Fruit fly (Drosophila melanogaster): ENCODE measurements around the gene CG3473.

Gene CG3473

DNA sequence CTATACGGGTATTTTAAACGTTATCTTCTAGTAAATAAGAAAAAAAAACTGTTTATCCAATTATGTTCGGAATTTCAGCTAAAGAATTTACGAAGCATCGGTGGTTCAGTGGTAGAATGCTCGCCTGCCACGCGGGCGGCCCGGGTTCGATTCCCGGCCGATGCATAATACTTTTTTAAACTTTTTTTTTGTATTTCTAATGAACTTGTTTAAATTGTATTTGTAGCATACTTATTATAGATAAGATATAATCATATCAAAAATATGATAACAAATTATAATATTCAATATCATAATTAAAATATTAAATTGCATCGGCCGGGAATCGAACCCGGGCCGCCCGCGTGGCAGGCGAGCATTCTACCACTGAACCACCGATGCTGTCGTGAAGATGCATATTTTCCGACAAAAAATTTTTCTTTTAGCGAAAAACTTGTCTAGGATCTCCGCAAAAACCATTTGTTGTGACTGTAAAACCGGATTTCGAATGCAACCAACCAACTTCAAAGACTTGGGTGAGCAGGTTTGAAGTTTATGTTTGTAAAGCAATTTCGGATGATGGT lies 45.4 kb downstream of the CG3473 start (continued):
- TF ChIP-seq Ptx1 (GFP tag; IDR thresholded peaks at IDR 0.05) (no peak), CG6683 (GFP tag; optimal IDR thresholded peaks at IDR 0.05) (no peak), CG4617 (GFP tag; optimal IDR thresholded peaks at IDR 0.05; ENCODE audit: borderline replicate concordance) (no peak), CG16813 (GFP tag; IDR thresholded peaks at IDR 0.05; ENCODE audit: partially characterized antibody) (peak; percentile 77), lbe (GFP tag; optimal IDR thresholded peaks at IDR 0.05) (no peak), CG6791 (GFP tag; IDR thresholded peaks at IDR 0.05; ENCODE audit: partially characterized antibody) (peak; percentile 77), CG13296 (GFP tag; optimal IDR thresholded peaks at IDR 0.05) (no peak), CHES-1-like (GFP tag; optimal IDR thresholded peaks at IDR 0.05) (no peak), CG2199 (GFP tag; IDR thresholded peaks at IDR 0.05) (no peak), CG11085 (GFP tag; IDR thresholded peaks at IDR 0.05) (no peak), en (GFP tag; optimal IDR thresholded peaks at IDR 0.05) (no peak), CG13624 (GFP tag; optimal IDR thresholded peaks at IDR 0.05) (no peak), NC2β (GFP tag; optimal IDR thresholded peaks at IDR 0.05) (no peak), gsb (GFP tag; IDR thresholded peaks at IDR 0.05) (no peak), CG11504 (tag; optimal IDR thresholded peaks at IDR 0.05) (no peak), ATbp (GFP tag; optimal IDR thresholded peaks at IDR 0.05) (no peak), CG7963 (GFP tag; IDR thresholded peaks at IDR 0.05; ENCODE audit: partially characterized antibody) (0 out of 3 replicates have a peak, but pooled peaks have one; percentile 55), CG42726 (GFP tag; IDR thresholded peaks at IDR 0.05; ENCODE audit: partially characterized antibody) (peak; percentile 39; the same call in 1 of the 2 replicates), mld (GFP tag; IDR thresholded peaks at IDR 0.05; ENCODE audit: partially characterized antibody) (0 out of 3 replicates have a peak, but pooled peaks have one; percentile 8), vnd (GFP tag; IDR thresholded peaks at IDR 0.05; ENCODE audit: partially characterized antibody) (0 out of 3 replicates have a peak, but pooled peaks have one; percentile 43), CG10267 (tag; optimal IDR thresholded peaks at IDR 0.05) (no peak)

dm6 chr2L:14517335-14517734 lies 46.2 kb downstream of the CG3473 start:
- TF ChIP-seq Pdp1 (GFP tag; optimal IDR thresholded peaks at IDR 0.05) (peak in 1 of 2 experiments; percentile 29), D (optimal IDR thresholded peaks at IDR 0.05) (peak; percentile 52), D (GFP tag; optimal IDR thresholded peaks at IDR 0.05) (no peak), CG31388 (GFP tag; optimal IDR thresholded peaks at IDR 0.05) (no peak), CG12769 (tag; optimal IDR thresholded peaks at IDR 0.05) (peak; percentile 16), danr (GFP tag; IDR thresholded peaks at IDR 0.05) (no peak), CG8388 (GFP tag; optimal IDR thresholded peaks at IDR 0.05) (no peak), CG9932 (GFP tag; IDR thresholded peaks at IDR 0.05) (0 out of 2 replicates have a peak, but pooled peaks have one; percentile 10), zen (tag; optimal IDR thresholded peaks at IDR 0.05) (no peak), D19B (GFP tag; optimal IDR thresholded peaks at IDR 0.05) (no peak), da (GFP tag; optimal IDR thresholded peaks at IDR 0.05) (peak; percentile 3), zen2 (GFP tag; IDR thresholded peaks at IDR 0.05; ENCODE audit: partially characterized antibody) (no peak), ken (GFP tag; IDR thresholded peaks at IDR 0.05) (0 out of 3 replicates have a peak, but pooled peaks have one; percentile 30), kah (GFP tag; optimal IDR thresholded peaks at IDR 0.05) (no peak), CG10209 (GFP tag; optimal IDR thresholded peaks at IDR 0.05) (peak; percentile 9), hth (optimal IDR thresholded peaks at IDR 0.05) (peak; percentile 56), CG16863 (GFP tag; optimal IDR thresholded peaks at IDR 0.05) (no peak), her (GFP tag; optimal IDR thresholded peaks at IDR 0.05) (no peak), Kr (GFP tag; optimal IDR thresholded peaks at IDR 0.05) (peak; percentile 66), Six4 (GFP tag; optimal IDR thresholded peaks at IDR 0.05) (peak; percentile 11), CG11695 (GFP tag; IDR thresholded peaks at IDR 0.05) (0 out of 3 replicates have a peak, but pooled peaks have one; percentile 7), twi (tag; optimal IDR thresholded peaks at IDR 0.05) (peak; percentile 98), ap (GFP tag; IDR thresholded peaks at IDR 0.05) (no peak), nerfin-1 (tag; optimal IDR thresholded peaks at IDR 0.05) (peak; percentile 58), lab (GFP tag; optimal IDR thresholded peaks at IDR 0.05) (peak; percentile 47), sim (GFP tag; IDR thresholded peaks at IDR 0.05) (no peak)

Data from whole organism, embryonic.